Fruit fly (Drosophila melanogaster): Measurements from ENCODE around the gene CG9997.

CG9997 gene

dm6 chr3R:28751611-28752129 is 5.1 kb downstream of the CG9997 start, which contains the start of gene CG10000:
CG10000 (minus strand) TSS chr3R:28751661.
- TF ChIP-seq CG15710 (tag; optimal IDR thresholded peaks at IDR 0.05) (no peak), gl (tag; optimal IDR thresholded peaks at IDR 0.05) (no peak)

- TF ChIP-seq CG15710 (tag; optimal IDR thresholded peaks at IDR 0.05) (no peak), Pif1A (GFP tag; optimal IDR thresholded peaks at IDR 0.05) (no peak), CG13204 (GFP tag; optimal IDR thresholded peaks at IDR 0.05) (no peak), CG14655 (GFP tag; optimal IDR thresholded peaks at IDR 0.05) (no peak), CG4496 (GFP tag; IDR thresholded peaks at IDR 0.05) (no peak), gl (tag; optimal IDR thresholded peaks at IDR 0.05) (no peak), EcR (GFP tag; optimal IDR thresholded peaks at IDR 0.05) (no peak), CG32121 (GFP tag; IDR thresholded peaks at IDR 0.05) (no peak), fd96Ca (GFP tag; IDR thresholded peaks at IDR 0.05) (no peak), CG9948 (tag; optimal IDR thresholded peaks at IDR 0.05) (no peak), Ets98B (GFP tag; IDR thresholded peaks at IDR 0.05) (no peak), rn (GFP tag; IDR thresholded peaks at IDR 0.05) (no peak), Snoo (tag; optimal IDR thresholded peaks at IDR 0.05) (no peak)
These were observed 12.1 kb downstream of the CG9997 start, which contains the start of gene AstA-R2 for dm6 chr3R:28744682-28745081. AstA-R2 (minus strand) TSS chr3R:28744782.

Measured in whole organism, pupa.